Fruit fly (Drosophila melanogaster) whole organism, embryonic: Measurements from ENCODE around the gene CG31021.

Experiments
- Atf-2 ChIP-seq: fragments of 200-800 bp; sonication (Bioruptor generic); optimal IDR thresholded peaks from 2 replicates; lab custom pipeline; 2016; ENCODE audit warnings: missing biosample characterization, missing genetic modification characterization
- Blimp-1 ChIP-seq: fragments of 200-800 bp; sonication (Bioruptor generic); optimal IDR thresholded peaks from 3 replicates; lab custom pipeline; 2018; ENCODE audit warnings: missing biosample characterization, missing genetic modification characterization, mild to moderate bottlenecking, moderate library complexity, missing genetic modification reagents
- C15 ChIP-seq: fragments of 200-800 bp; sonication (Bioruptor generic); IDR thresholded peaks from 3 replicates; pipeline ENCODE4 v1.3.6; 2022; ENCODE audit warnings: missing biosample characterization, missing genetic modification characterization
- CG11456 ChIP-seq: fragments of 200-800 bp; sonication (Bioruptor generic); IDR thresholded peaks from 3 replicates; pipeline ENCODE4 v1.3.6; 2022; ENCODE audit warnings: missing biosample characterization, missing genetic modification characterization
- CG12104 ChIP-seq: fragments of 200-800 bp; sonication (Bioruptor generic); optimal IDR thresholded peaks from 3 replicates; lab custom pipeline; 2016; ENCODE audit warnings: missing biosample characterization, missing genetic modification characterization
- CG12659 ChIP-seq: fragments of 200-800 bp; sonication (Bioruptor generic); optimal IDR thresholded peaks from 3 replicates; lab custom pipeline; 2017; ENCODE audit warnings: mild to moderate bottlenecking, missing biosample characterization, missing genetic modification reagents, missing genetic modification characterization
- CG12942 ChIP-seq: fragments of 200-800 bp; sonication (Bioruptor generic); optimal IDR thresholded peaks from 3 replicates; lab custom pipeline; 2016; ENCODE audit warnings: missing biosample characterization, missing genetic modification characterization
- CG13123 ChIP-seq: fragments of 200-800 bp; sonication (Bioruptor generic); optimal IDR thresholded peaks from 2 replicates; lab custom pipeline; 2016; ENCODE audit warnings: missing biosample characterization, missing genetic modification characterization
- CG13775 ChIP-seq: fragments of 200-800 bp; sonication (Bioruptor generic); optimal IDR thresholded peaks from 3 replicates; lab custom pipeline; 2017; ENCODE audit warnings: missing biosample characterization, mild to moderate bottlenecking, missing genetic modification characterization
- CG14667 ChIP-seq: fragments of 200-800 bp; sonication (Bioruptor generic); IDR thresholded peaks from 2 replicates; pipeline ENCODE4 v1.3.6; 2022; ENCODE audit warnings: missing biosample characterization, missing genetic modification characterization
- CG15601 ChIP-seq: fragments of 200-800 bp; sonication (Bioruptor generic); optimal IDR thresholded peaks from 3 replicates; lab custom pipeline; 2019; ENCODE audit warnings: missing biosample characterization, mild to moderate bottlenecking, missing genetic modification characterization, moderate library complexity
- CG1603 ChIP-seq: fragments of 200-800 bp; sonication (Bioruptor generic); optimal IDR thresholded peaks from 2 replicates; lab custom pipeline; 2019; ENCODE audit warnings: missing biosample characterization, mild to moderate bottlenecking, missing genetic modification characterization, moderate library complexity
- CG17328 ChIP-seq: fragments of 200-800 bp; sonication (Bioruptor generic); IDR thresholded peaks from 2 replicates; pipeline ENCODE4 v1.3.6; 2022; ENCODE audit warnings: missing biosample characterization, missing genetic modification characterization
- CG17361 ChIP-seq: fragments of 200-800 bp; sonication (Bioruptor generic); IDR thresholded peaks from 3 replicates; pipeline ENCODE4 v1.3.6; 2022; ENCODE audit warnings: missing biosample characterization, missing genetic modification characterization
- CG18599 ChIP-seq: fragments of 200-800 bp; sonication (Bioruptor generic); optimal IDR thresholded peaks from 3 replicates; lab custom pipeline; 2017; ENCODE audit warnings: missing biosample characterization, missing genetic modification characterization, mild to moderate bottlenecking, moderate library complexity, missing genetic modification reagents
- CG31365 ChIP-seq: fragments of 200-800 bp; sonication (Bioruptor generic); optimal IDR thresholded peaks from 2 replicates; lab custom pipeline; 2018; ENCODE audit warnings: missing biosample characterization, mild to moderate bottlenecking, missing genetic modification characterization
- CG3163 ChIP-seq: fragments of 200-800 bp; sonication (Bioruptor generic); optimal IDR thresholded peaks from 3 replicates; lab custom pipeline; 2016; ENCODE audit warnings: missing biosample characterization, missing genetic modification characterization
- CG42726 ChIP-seq: fragments of 200-800 bp; sonication (Bioruptor generic); IDR thresholded peaks from 2 replicates; pipeline ENCODE4 v1.3.6; 2022; ENCODE audit warnings: missing biosample characterization, missing genetic modification characterization; ENCODE audit not compliant: partially characterized antibody
- CG4282 ChIP-seq: fragments of 200-800 bp; sonication (Bioruptor generic); optimal IDR thresholded peaks from 2 replicates; lab custom pipeline; 2016; ENCODE audit warnings: missing biosample characterization, missing genetic modification characterization
- CG7372 ChIP-seq: fragments of 200-800 bp; sonication (Bioruptor generic); IDR thresholded peaks from 2 replicates; pipeline ENCODE4 v1.3.6; 2022; ENCODE audit warnings: missing biosample characterization, missing genetic modification characterization
- CG8281 ChIP-seq: fragments of 200-800 bp; sonication (Bioruptor generic); optimal IDR thresholded peaks from 2 replicates; lab custom pipeline; 2018; ENCODE audit warnings: missing biosample characterization, mild to moderate bottlenecking, missing genetic modification characterization, moderate library complexity
- CG8290 ChIP-seq, 3 experiments: fragments of 200-800 bp; sonication (Bioruptor generic); optimal IDR thresholded peaks; 2 replicates each; lab custom pipeline; 2016 to 2019; ENCODE audit warnings: missing biosample characterization in 3 of 3, missing genetic modification characterization in 3 of 3, mild to moderate bottlenecking in 2 of 3, moderate library complexity in 1 of 3
- Deaf1 ChIP-seq: fragments of 200-800 bp; optimal IDR thresholded peaks from 3 replicates; lab custom pipeline; 2019; ENCODE audit warnings: missing biosample characterization, mild to moderate bottlenecking, missing genetic modification characterization, moderate library complexity
- Doc3 ChIP-seq: fragments of 200-800 bp; sonication (Bioruptor generic); IDR thresholded peaks from 3 replicates; pipeline ENCODE4 v1.3.6; 2022; ENCODE audit warnings: missing biosample characterization, missing genetic modification characterization; ENCODE audit not compliant: partially characterized antibody
- Eip74EF ChIP-seq, 2 experiments: fragments of 200-800 bp in 1 of 2; fragments of >200 bp in 1 of 2; sonication (Bioruptor generic) in 1 of 2; optimal IDR thresholded peaks; 2 replicates each; lab custom pipeline; 2017 to 2019; ENCODE audit warnings: missing biosample characterization in 2 of 2, missing genetic modification characterization in 2 of 2, mild to moderate bottlenecking in 1 of 2, moderate library complexity in 1 of 2
- HLH54F ChIP-seq: fragments of 200-800 bp; sonication (Bioruptor generic); optimal IDR thresholded peaks from 3 replicates; lab custom pipeline; 2016; ENCODE audit warnings: missing biosample characterization, missing genetic modification characterization
- Hr3 ChIP-seq: fragments of 200-800 bp; sonication (Bioruptor generic); optimal IDR thresholded peaks from 3 replicates; lab custom pipeline; 2016; ENCODE audit warnings: missing biosample characterization, missing genetic modification characterization
- NfI ChIP-seq: fragments of 200-800 bp; sonication (Bioruptor generic); optimal IDR thresholded peaks from 3 replicates; lab custom pipeline; 2018; ENCODE audit warnings: missing biosample characterization, mild to moderate bottlenecking, missing genetic modification characterization, moderate library complexity
- Ravus ChIP-seq: fragments of 200-800 bp; sonication (Bioruptor generic); IDR thresholded peaks from 2 replicates; pipeline ENCODE4 v1.3.6; 2022; ENCODE audit warnings: missing biosample characterization, missing genetic modification characterization
- Rx ChIP-seq: fragments of 200-800 bp; sonication (Bioruptor generic); IDR thresholded peaks from 2 replicates; pipeline ENCODE4 v1.3.6; 2022; ENCODE audit warnings: missing biosample characterization, missing genetic modification characterization
- Trl ChIP-seq, 3 experiments: fragments of >200 bp in 2 of 3; fragments of 200-800 bp in 1 of 3; sonication (Bioruptor generic) in 1 of 3; optimal IDR thresholded peaks; 2 replicates in 1 of 3; 3 replicates in 2 of 3; lab custom pipeline; 2016 to 2017; ENCODE audit warnings: missing biosample characterization in 1 of 3, missing genetic modification characterization in 1 of 3
- Vsx1 ChIP-seq: fragments of 200-800 bp; sonication (Bioruptor generic); optimal IDR thresholded peaks from 2 replicates; lab custom pipeline; 2017; ENCODE audit warnings: missing biosample characterization, mild to moderate bottlenecking, missing genetic modification characterization, missing genetic modification reagents
- bcd ChIP-seq: fragments of 200-800 bp; sonication (Bioruptor generic); optimal IDR thresholded peaks from 2 replicates; lab custom pipeline; 2017; ENCODE audit warnings: missing biosample characterization, mild to moderate bottlenecking, missing genetic modification characterization
- caup ChIP-seq: fragments of 200-800 bp; sonication (Bioruptor generic); optimal IDR thresholded peaks from 3 replicates; lab custom pipeline; 2017; ENCODE audit warnings: missing biosample characterization, mild to moderate bottlenecking, missing genetic modification characterization, moderate library complexity; ENCODE audit not compliant: severe bottlenecking
- cg ChIP-seq: fragments of 200-800 bp; sonication (Bioruptor generic); optimal IDR thresholded peaks from 3 replicates; lab custom pipeline; 2019; ENCODE audit warnings: missing biosample characterization, mild to moderate bottlenecking, missing genetic modification characterization, moderate library complexity
- chinmo ChIP-seq: fragments of 200-800 bp; sonication (Bioruptor generic); IDR thresholded peaks from 4 replicates; pipeline ENCODE4 v1.3.6; 2022; ENCODE audit warnings: missing biosample characterization, missing genetic modification characterization; ENCODE audit not compliant: partially characterized antibody
- ci ChIP-seq: fragments of 200-800 bp; sonication (Bioruptor generic); IDR thresholded peaks from 3 replicates; pipeline ENCODE4 v1.3.6; 2022; ENCODE audit warnings: missing biosample characterization, missing genetic modification characterization
- emc ChIP-seq: fragments of 200-800 bp; sonication (Bioruptor generic); optimal IDR thresholded peaks from 2 replicates; lab custom pipeline; 2016; ENCODE audit warnings: missing biosample characterization, missing genetic modification characterization
- ham ChIP-seq: fragments of 200-800 bp; sonication (Bioruptor generic); IDR thresholded peaks from 2 replicates; pipeline ENCODE4 v1.3.6; 2022; ENCODE audit warnings: missing biosample characterization, missing genetic modification characterization
- lola ChIP-seq, 3 experiments: fragments of >200 bp in 2 of 3; fragments of 200-800 bp in 1 of 3; sonication (Bioruptor generic) in 1 of 3; optimal IDR thresholded peaks; 2 replicates each; lab custom pipeline; 2017 to 2019; ENCODE audit warnings: missing biosample characterization in 3 of 3, missing genetic modification characterization in 3 of 3, mild to moderate bottlenecking in 1 of 3, moderate library complexity in 1 of 3
- peb ChIP-seq: fragments of 200-800 bp; sonication (Bioruptor generic); IDR thresholded peaks from 2 replicates; pipeline ENCODE4 v1.3.6; 2022; ENCODE audit warnings: missing biosample characterization, missing genetic modification characterization
- pita ChIP-seq: fragments of 200-800 bp; sonication (Bioruptor generic); optimal IDR thresholded peaks from 2 replicates; lab custom pipeline; 2017; ENCODE audit warnings: missing biosample characterization, mild to moderate bottlenecking, missing genetic modification characterization
- prd ChIP-seq, 3 experiments: fragments of >200 bp in 2 of 3; fragments of 200-800 bp in 1 of 3; sonication (Bioruptor generic) in 1 of 3; optimal IDR thresholded peaks in 2 of 3; IDR thresholded peaks in 1 of 3; 2 replicates in 2 of 3; 3 replicates in 1 of 3; pipeline versions ENCODE4 v1.3.6 to Lab custom; 2017 to 2022; ENCODE audit warnings: missing biosample characterization in 1 of 3, missing genetic modification characterization in 1 of 3
- sd ChIP-seq: fragments of 200-800 bp; sonication (Bioruptor generic); optimal IDR thresholded peaks from 3 replicates; lab custom pipeline; 2018; ENCODE audit warnings: missing biosample characterization, mild to moderate bottlenecking, missing genetic modification characterization, moderate library complexity
- stwl ChIP-seq: fragments of 200-800 bp; sonication (Bioruptor generic); optimal IDR thresholded peaks from 3 replicates; lab custom pipeline; 2018; ENCODE audit warnings: missing biosample characterization, mild to moderate bottlenecking, missing genetic modification characterization, moderate library complexity
- ttk ChIP-seq: fragments of 200-800 bp; sonication (Bioruptor generic); IDR thresholded peaks from 2 replicates; pipeline ENCODE4 v2.1.2; 2022; ENCODE audit warnings: missing biosample characterization, missing genetic modification characterization
- vnd ChIP-seq: fragments of 200-800 bp; sonication (Bioruptor generic); IDR thresholded peaks from 3 replicates; pipeline ENCODE4 v1.3.6; 2022; ENCODE audit warnings: missing biosample characterization, missing genetic modification characterization; ENCODE audit not compliant: partially characterized antibody
- zen2 ChIP-seq: fragments of 200-800 bp; sonication (Bioruptor generic); IDR thresholded peaks from 3 replicates; pipeline ENCODE4 v1.3.6; 2022; ENCODE audit warnings: missing biosample characterization, missing genetic modification characterization; ENCODE audit not compliant: partially characterized antibody
- zfh2 ChIP-seq: fragments of 200-800 bp; sonication (Bioruptor generic); optimal IDR thresholded peaks from 2 replicates; lab custom pipeline; 2016; ENCODE audit warnings: missing biosample characterization, missing genetic modification characterization

CG31021 gene

dm6 chr3R:30552548-30552947 is 49.5 kb upstream of the CG31021 start:
- TF ChIP-seq Hr3 (GFP tag; lab: Kevin White, UChicago) (no peak), CG42726 (GFP tag; lab: Robert Waterston, UW) (no peak), Atf-2 (GFP tag; lab: Kevin White, UChicago) (no peak), CG12659 (GFP tag; lab: Kevin White, UChicago) (no peak), caup (GFP tag; lab: Kevin White, UChicago) (no peak), CG11456 (no peak), peb (GFP tag; lab: Robert Waterston, UW) (no peak), Vsx1 (no peak), NfI (GFP tag; lab: Kevin White, UChicago) (peak; percentile 16), Rx (no peak), CG7372 (GFP tag; lab: Robert Waterston, UW) (peak; percentile 60; the same call in 1 of the 2 replicates), CG4282 (no peak), stwl (tag; lab: Kevin White, UChicago) (no peak), CG13775 (no peak), CG13123 (GFP tag; lab: Kevin White, UChicago) (no peak), C15 (no peak), cg (GFP tag; lab: Kevin White, UChicago) (peak; percentile 57), prd (optimal IDR thresholded peaks at IDR 0.05; lab: Kevin White, UChicago) (no peak), prd (GFP tag; IDR thresholded peaks at IDR 0.05; lab: Robert Waterston, UW) (no peak), Doc3 (GFP tag; lab: Robert Waterston, UW) (no peak), Ravus (GFP tag; lab: Robert Waterston, UW) (no peak), CG18599 (GFP tag; lab: Kevin White, UChicago) (no peak), CG12104 (GFP tag; lab: Kevin White, UChicago) (no peak), chinmo (GFP tag; lab: Robert Waterston, UW) (0 out of 4 replicates have a peak, but pooled peaks have one; percentile 27), HLH54F (GFP tag; lab: Kevin White, UChicago) (no peak), CG17361 (GFP tag; lab: Robert Waterston, UW) (no peak), CG15601 (tag; lab: Kevin White, UChicago) (no peak), CG1603 (tag; lab: Kevin White, UChicago) (no peak), lola (GFP tag; optimal IDR thresholded peaks at IDR 0.05; lab: Kevin White, UChicago) (no peak), CG14667 (GFP tag; lab: Robert Waterston, UW) (no peak), ci (GFP tag; lab: Robert Waterston, UW) (0 out of 3 replicates have a peak, but pooled peaks have one; percentile 15), CG3163 (GFP tag; lab: Kevin White, UChicago) (peak; percentile 85), Eip74EF (GFP tag; optimal IDR thresholded peaks at IDR 0.05; lab: Kevin White, UChicago) (no peak), CG17328 (no peak), sd (tag; lab: Kevin White, UChicago) (peak; percentile 29), Trl (optimal IDR thresholded peaks at IDR 0.05; lab: Kevin White, UChicago) (peak in 1 of 2 experiments; percentile 50), Trl (GFP tag; optimal IDR thresholded peaks at IDR 0.05; lab: Kevin White, UChicago) (no peak), pita (GFP tag; lab: Kevin White, UChicago) (no peak), emc (no peak)

dm6 chr3R:30560070-30560469 is 41.9 kb upstream of the CG31021 start, which contains the start of gene CG34155:
Gene CG34155, minus strand, starts transcription at chr3R:30560199.
- no peak for TF ChIP-seq ham (GFP tag; lab: Robert Waterston, UW)
- no peak for TF ChIP-seq vnd
- TF ChIP-seq Deaf1 (tag; lab: Kevin White, UChicago) = peak; percentile 97
- 0 out of 3 replicates have a peak, but pooled peaks have one; percentile 10 for TF ChIP-seq zen2 (GFP tag; lab: Robert Waterston, UW)
- no peak for TF ChIP-seq CG12942 (GFP tag; lab: Kevin White, UChicago)
- TF ChIP-seq bcd (GFP tag; lab: Kevin White, UChicago) = no peak
- TF ChIP-seq Blimp-1 = no peak
- TF ChIP-seq CG31365 (tag; lab: Kevin White, UChicago) = no peak
- no peak for TF ChIP-seq CG8281 (tag; lab: Kevin White, UChicago)
- TF ChIP-seq CG42726 (GFP tag; lab: Robert Waterston, UW) = no peak
- no peak for TF ChIP-seq CG8290 (GFP tag; optimal IDR thresholded peaks at IDR 0.05; lab: Kevin White, UChicago)
- no peak for TF ChIP-seq CG8290 (tag; optimal IDR thresholded peaks at IDR 0.05; lab: Kevin White, UChicago)
- no peak for TF ChIP-seq zfh2
- no peak for TF ChIP-seq ttk (GFP tag; lab: Robert Waterston, UW)
